Fruit fly (Drosophila melanogaster) whole organism, embryonic: ENCODE data around the gene Reg-2.

Source experiments
- Aef1 ChIP-seq: fragments of 200-800 bp; sonication (Bioruptor generic); IDR thresholded peaks from 3 replicates; pipeline ENCODE4 v1.3.6; 2022; ENCODE audit warnings: missing biosample characterization, missing genetic modification characterization
- CG11723 ChIP-seq: fragments of 200-800 bp; sonication (Bioruptor generic); optimal IDR thresholded peaks from 2 replicates; lab custom pipeline; 2017; ENCODE audit warnings: missing biosample characterization, mild to moderate bottlenecking, missing genetic modification characterization
- HLH54F ChIP-seq: fragments of 200-800 bp; sonication (Bioruptor generic); optimal IDR thresholded peaks from 3 replicates; lab custom pipeline; 2016; ENCODE audit warnings: missing biosample characterization, missing genetic modification characterization
- br ChIP-seq: fragments of >200 bp; optimal IDR thresholded peaks from 2 replicates; lab custom pipeline; 2017
- lab ChIP-seq: fragments of 200-800 bp; sonication (Bioruptor generic); optimal IDR thresholded peaks from 3 replicates; lab custom pipeline; 2017; ENCODE audit warnings: missing biosample characterization, missing genetic modification characterization, mild to moderate bottlenecking, moderate library complexity, missing genetic modification reagents
- prd ChIP-seq, 3 experiments: fragments of >200 bp in 2 of 3; fragments of 200-800 bp in 1 of 3; sonication (Bioruptor generic) in 1 of 3; optimal IDR thresholded peaks in 2 of 3; IDR thresholded peaks in 1 of 3; 2 replicates in 2 of 3; 3 replicates in 1 of 3; pipeline versions ENCODE4 v1.3.6 to Lab custom; 2017 to 2022; ENCODE audit warnings: missing biosample characterization in 1 of 3, missing genetic modification characterization in 1 of 3
- tll ChIP-seq, 2 experiments: fragments of 200-800 bp in 1 of 2; fragments of >200 bp in 1 of 2; sonication (Bioruptor generic) in 1 of 2; optimal IDR thresholded peaks; 2 replicates each; lab custom pipeline; 2017 to 2019; ENCODE audit warnings: missing biosample characterization in 2 of 2, missing genetic modification characterization in 2 of 2, mild to moderate bottlenecking in 1 of 2, moderate library complexity in 1 of 2

DNA sequence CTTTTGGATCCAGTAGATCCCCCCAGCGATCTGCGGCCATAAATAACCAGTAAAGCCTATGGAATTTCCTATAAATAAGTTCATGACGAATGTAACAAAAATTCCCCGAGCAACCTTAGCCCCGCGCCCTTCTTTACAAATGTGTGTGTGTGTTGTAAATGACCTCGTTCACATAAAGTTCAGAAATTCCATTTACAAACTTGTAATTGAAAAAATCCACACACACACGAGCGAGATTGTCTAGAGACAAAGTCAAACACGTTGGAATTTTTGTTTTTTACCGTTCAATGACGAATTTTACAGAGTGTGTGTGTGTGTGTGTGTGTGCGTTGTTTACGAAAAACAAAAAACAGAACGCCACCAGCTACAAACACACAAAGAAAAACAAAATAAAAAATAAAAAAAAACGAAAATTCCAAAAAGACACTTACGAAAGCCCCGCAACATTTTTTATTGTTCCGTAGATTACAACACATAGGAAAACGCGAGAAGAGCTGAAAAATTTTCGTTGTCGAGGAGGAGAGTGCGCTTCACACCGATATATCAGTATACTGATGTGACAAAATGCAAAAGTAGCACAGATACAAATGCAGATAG is 32.5 kb upstream of the Reg-2 start:
- TF ChIP-seq HLH54F (GFP tag; lab: Kevin White, UChicago) (no peak), Aef1 (GFP tag; lab: Robert Waterston, UW) (no peak), CG11723 (GFP tag; lab: Kevin White, UChicago) (no peak), prd (optimal IDR thresholded peaks at IDR 0.05; lab: Kevin White, UChicago) (no peak), prd (GFP tag; IDR thresholded peaks at IDR 0.05; lab: Robert Waterston, UW) (no peak), br (lab: Kevin White, UChicago) (no peak), tll (GFP tag; optimal IDR thresholded peaks at IDR 0.05; lab: Kevin White, UChicago) (no peak), lab (GFP tag; lab: Kevin White, UChicago) (no peak)
